Worm (Caenorhabditis elegans): ENCODE results near the gene M106.8.

- TF ChIP-seq nhr-11 (tag; optimal IDR thresholded peaks at IDR 0.05) (no peak), nhr-237 (tag; optimal IDR thresholded peaks at IDR 0.05) (no peak)
Observed at ce11 chrII:10873631-10874030, 30.2 kb upstream of the M106.8 start, which contains the start of gene orc-2.

Measured in whole organism, L3 larva.